Worm (Caenorhabditis elegans) whole organism, midembryonic: ENCODE measurements around the gene srw-44.
"Not testable (repeated sequence)": the region's sequence is repeated elsewhere in the genome, so short reads cannot be mapped to it uniquely, and the experiment has no call there.

Experiments
- T22C8.4 ChIP-seq: fragments of 200-800 bp; sonication (Bioruptor generic); IDR thresholded peaks from 2 replicates; pipeline ENCODE4 v1.3.6; 2022; ENCODE audit warnings: missing genetic modification characterization, missing compliant biosample characterization
- flt-1 ChIP-seq: fragments of 200-800 bp; sonication (Bioruptor generic); IDR thresholded peaks from 2 replicates; pipeline ENCODE4 v1.3.6; 2022; ENCODE audit warnings: missing genetic modification characterization, missing compliant biosample characterization
- ref-1 ChIP-seq: fragments of 200-800 bp; sonication (Bioruptor generic); conservative IDR thresholded peaks from 2 replicates; pipeline ENCODE4 v1.3.6; 2022; ENCODE audit warnings: missing genetic modification reagents, missing genetic modification characterization, missing compliant biosample characterization
- ztf-29 ChIP-seq: fragments of 200-800 bp; sonication (Bioruptor generic); IDR thresholded peaks from 2 replicates; pipeline ENCODE4 v1.3.6; 2022; ENCODE audit warnings: missing genetic modification reagents, missing genetic modification characterization, missing compliant biosample characterization

DNA sequence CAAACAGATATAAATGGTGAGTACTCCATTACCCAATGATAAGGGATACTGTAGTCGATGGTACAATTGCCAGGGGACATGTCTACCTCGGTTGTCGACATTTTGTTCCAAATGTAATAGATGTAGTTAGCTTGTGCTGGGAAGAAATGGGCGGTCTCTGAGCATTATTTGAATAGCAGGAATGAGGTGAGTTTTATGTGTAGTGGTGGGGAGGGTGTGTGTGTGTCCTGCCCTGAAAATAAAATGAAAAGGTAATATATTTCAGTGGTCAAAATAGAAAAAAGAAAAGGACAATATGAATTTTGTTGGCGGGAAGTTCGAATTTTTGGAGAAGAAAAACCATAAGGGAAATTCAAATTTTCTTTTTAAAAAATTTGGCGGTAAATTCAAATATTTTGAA, 19.3 kb upstream of the srw-44 start, which contains the start of gene Y70C5B.2:
- not testable (repeated sequence) for TF ChIP-seq ztf-29, flt-1, ref-1, T22C8.4 (GFP tag; lab: Robert Waterston, UW)
